Fruit fly (Drosophila melanogaster) whole organism, embryonic: ENCODE results near the gene CG32147.

ENCODE experiments used
- Abd-B ChIP-seq: fragments of 200-800 bp; sonication (Bioruptor generic); optimal IDR thresholded peaks from 2 replicates; lab custom pipeline; 2018; ENCODE audit warnings: missing biosample characterization, mild to moderate bottlenecking, missing genetic modification characterization, moderate library complexity
- CG10209 ChIP-seq: fragments of 200-800 bp; sonication (Bioruptor generic); optimal IDR thresholded peaks from 3 replicates; lab custom pipeline; 2017; ENCODE audit warnings: missing biosample characterization, mild to moderate bottlenecking, missing genetic modification characterization, missing genetic modification reagents
- CG10431 ChIP-seq: fragments of 200-800 bp; sonication (Bioruptor generic); optimal IDR thresholded peaks from 3 replicates; lab custom pipeline; 2018; ENCODE audit warnings: missing biosample characterization, mild to moderate bottlenecking, missing genetic modification characterization
- CG10959 ChIP-seq: fragments of 200-800 bp; sonication (Bioruptor generic); IDR thresholded peaks from 2 replicates; pipeline ENCODE4 v1.3.6; 2022; ENCODE audit warnings: missing biosample characterization, missing genetic modification characterization
- CG11456 ChIP-seq: fragments of 200-800 bp; sonication (Bioruptor generic); IDR thresholded peaks from 3 replicates; pipeline ENCODE4 v1.3.6; 2022; ENCODE audit warnings: missing biosample characterization, missing genetic modification characterization
- CG1602 ChIP-seq: fragments of 200-800 bp; sonication (Bioruptor generic); optimal IDR thresholded peaks from 3 replicates; lab custom pipeline; 2016; ENCODE audit warnings: missing biosample characterization, missing genetic modification characterization
- CG16813 ChIP-seq: fragments of 200-800 bp; sonication (Bioruptor generic); IDR thresholded peaks from 3 replicates; pipeline ENCODE4 v1.3.6; 2022; ENCODE audit warnings: missing biosample characterization, missing genetic modification characterization; ENCODE audit not compliant: partially characterized antibody
- CG17328 ChIP-seq: fragments of 200-800 bp; sonication (Bioruptor generic); IDR thresholded peaks from 2 replicates; pipeline ENCODE4 v1.3.6; 2022; ENCODE audit warnings: missing biosample characterization, missing genetic modification characterization
- CG17359 ChIP-seq: fragments of 200-800 bp; sonication (Bioruptor generic); optimal IDR thresholded peaks from 3 replicates; lab custom pipeline; 2018; ENCODE audit warnings: missing biosample characterization, mild to moderate bottlenecking, missing genetic modification characterization, moderate library complexity
- CG18262 ChIP-seq: fragments of 200-800 bp; optimal IDR thresholded peaks from 3 replicates; lab custom pipeline; 2019; ENCODE audit warnings: missing biosample characterization, mild to moderate bottlenecking, missing genetic modification characterization, moderate library complexity
- CG1832 ChIP-seq: fragments of 200-800 bp; sonication (Bioruptor generic); optimal IDR thresholded peaks from 2 replicates; lab custom pipeline; 2017; ENCODE audit warnings: missing biosample characterization, mild to moderate bottlenecking, missing genetic modification characterization, inconsistent platforms
- CG2120 ChIP-seq: fragments of 200-800 bp; sonication (Bioruptor generic); optimal IDR thresholded peaks from 3 replicates; lab custom pipeline; 2016; ENCODE audit warnings: missing biosample characterization, missing genetic modification characterization
- CG2889 ChIP-seq: fragments of 200-800 bp; sonication (Bioruptor generic); IDR thresholded peaks from 3 replicates; pipeline ENCODE4 v1.3.6; 2022; ENCODE audit warnings: missing biosample characterization, missing genetic modification characterization
- CG31224 ChIP-seq: fragments of 200-800 bp; sonication (Bioruptor generic); IDR thresholded peaks from 2 replicates; pipeline ENCODE4 v1.3.6; 2022; ENCODE audit warnings: missing biosample characterization, missing genetic modification characterization
- CG32772 ChIP-seq: fragments of 200-800 bp; sonication (Bioruptor generic); IDR thresholded peaks from 2 replicates; pipeline ENCODE4 v1.3.6; 2022; ENCODE audit warnings: missing biosample characterization, missing genetic modification characterization
- CG34422 ChIP-seq: fragments of 200-800 bp; sonication (Bioruptor generic); IDR thresholded peaks from 3 replicates; pipeline ENCODE4 v1.3.6; 2022; ENCODE audit warnings: missing biosample characterization, missing genetic modification characterization
- CG3726 ChIP-seq: fragments of 200-800 bp; sonication (Bioruptor generic); IDR thresholded peaks from 3 replicates; pipeline ENCODE4, ENCODE4 v1.3.6; 2022; ENCODE audit warnings: missing biosample characterization, missing genetic modification characterization
- CrebB ChIP-seq: fragments of 200-800 bp; sonication (Bioruptor generic); optimal IDR thresholded peaks from 3 replicates; lab custom pipeline; 2018; ENCODE audit warnings: missing biosample characterization, mild to moderate bottlenecking, missing genetic modification characterization
- D19B ChIP-seq: fragments of 200-800 bp; sonication (Bioruptor generic); optimal IDR thresholded peaks from 2 replicates; lab custom pipeline; 2017; ENCODE audit warnings: missing biosample characterization, mild to moderate bottlenecking, missing genetic modification characterization
- Dll ChIP-seq: fragments of 200-800 bp; sonication (Bioruptor generic); IDR thresholded peaks from 4 replicates; pipeline ENCODE4 v1.3.6; 2022; ENCODE audit warnings: missing biosample characterization, missing genetic modification characterization; ENCODE audit not compliant: partially characterized antibody
- E2f1 ChIP-seq: fragments of 200-800 bp; sonication (Bioruptor generic); IDR thresholded peaks from 2 replicates; pipeline ENCODE4 v1.3.6; 2022; ENCODE audit warnings: missing biosample characterization, missing genetic modification characterization
- Ets65A ChIP-seq: fragments of 200-800 bp; sonication (Bioruptor generic); peaks from one replicate; lab custom pipeline; 2016; ENCODE audit warnings: missing biosample characterization, missing genetic modification characterization
- Hey ChIP-seq: fragments of 200-800 bp; sonication (Bioruptor generic); optimal IDR thresholded peaks from 3 replicates; lab custom pipeline; 2018; ENCODE audit warnings: missing biosample characterization, mild to moderate bottlenecking, missing genetic modification characterization
- HmgD ChIP-seq: fragments of 200-800 bp; sonication (Bioruptor generic); optimal IDR thresholded peaks from 3 replicates; lab custom pipeline; 2016; ENCODE audit warnings: missing biosample characterization, missing genetic modification characterization
- HmgZ ChIP-seq: fragments of 200-800 bp; sonication (Bioruptor generic); optimal IDR thresholded peaks from 2 replicates; lab custom pipeline; 2018; ENCODE audit warnings: missing biosample characterization, mild to moderate bottlenecking, missing genetic modification characterization
- Hr51 ChIP-seq, 2 experiments: fragments of 200-800 bp; sonication (Bioruptor generic); optimal IDR thresholded peaks; 2 replicates in 1 of 2; 3 replicates in 1 of 2; lab custom pipeline; 2016 to 2018; ENCODE audit warnings: missing biosample characterization in 2 of 2, missing genetic modification characterization in 2 of 2, mild to moderate bottlenecking in 1 of 2, moderate library complexity in 1 of 2
- NK7.1 ChIP-seq: fragments of 200-800 bp; sonication (Bioruptor generic); optimal IDR thresholded peaks from 3 replicates; lab custom pipeline; 2016; ENCODE audit warnings: missing biosample characterization, missing genetic modification characterization
- Nf-YA ChIP-seq: fragments of 200-800 bp; sonication (Bioruptor generic); IDR thresholded peaks from 2 replicates; pipeline ENCODE4 v1.3.6; 2022; ENCODE audit warnings: missing biosample characterization, missing genetic modification characterization
- Poxn ChIP-seq: fragments of 200-800 bp; sonication (Bioruptor generic); IDR thresholded peaks from 2 replicates; pipeline ENCODE4 v1.3.6; 2022; ENCODE audit warnings: missing biosample characterization, missing genetic modification characterization
- Spps ChIP-seq: fragments of 200-800 bp; sonication (Bioruptor generic); optimal IDR thresholded peaks from 2 replicates; lab custom pipeline; 2018; ENCODE audit warnings: missing biosample characterization, mild to moderate bottlenecking, missing genetic modification characterization
- Tbp ChIP-seq: fragments of >200 bp; optimal IDR thresholded peaks from 2 replicates; lab custom pipeline; 2018; ENCODE audit warnings: missing biosample characterization, missing genetic modification characterization
- amos ChIP-seq: fragments of 200-800 bp; sonication (Bioruptor generic); IDR thresholded peaks from 2 replicates; pipeline ENCODE4 v1.3.6; 2022; ENCODE audit warnings: missing biosample characterization, missing genetic modification characterization; ENCODE audit not compliant: partially characterized antibody
- bsh ChIP-seq, 2 experiments: fragments of 200-800 bp; sonication (Bioruptor generic); optimal IDR thresholded peaks; 2 replicates each; lab custom pipeline; 2017 to 2018; ENCODE audit warnings: mild to moderate bottlenecking in 2 of 2, missing biosample characterization in 2 of 2, missing genetic modification characterization in 2 of 2, moderate library complexity in 1 of 2
- cato ChIP-seq: fragments of 200-800 bp; sonication (Bioruptor generic); optimal IDR thresholded peaks from 2 replicates; lab custom pipeline; 2016; ENCODE audit warnings: missing biosample characterization, missing genetic modification characterization, borderline replicate concordance
- cwo ChIP-seq: fragments of 200-800 bp; sonication (Bioruptor generic); optimal IDR thresholded peaks from 3 replicates; lab custom pipeline; 2017; ENCODE audit warnings: missing biosample characterization, missing genetic modification characterization, mild to moderate bottlenecking, moderate library complexity, missing genetic modification reagents
- ewg ChIP-seq: fragments of 200-800 bp; sonication (Bioruptor generic); optimal IDR thresholded peaks from 3 replicates; lab custom pipeline; 2017; ENCODE audit warnings: mild to moderate bottlenecking, missing biosample characterization, missing genetic modification reagents, missing genetic modification characterization
- eyg ChIP-seq: fragments of 200-800 bp; sonication (Bioruptor generic); optimal IDR thresholded peaks from 3 replicates; lab custom pipeline; 2016; ENCODE audit warnings: missing biosample characterization, missing genetic modification characterization
- fu2 ChIP-seq: fragments of 200-800 bp; sonication (Bioruptor generic); optimal IDR thresholded peaks from 2 replicates; lab custom pipeline; 2016; ENCODE audit warnings: missing biosample characterization, missing genetic modification characterization
- grau ChIP-seq: fragments of 200-800 bp; optimal IDR thresholded peaks from 3 replicates; lab custom pipeline; 2019; ENCODE audit warnings: missing biosample characterization, mild to moderate bottlenecking, missing genetic modification characterization, moderate library complexity
- hkb ChIP-seq, 2 experiments: fragments of 200-800 bp in 1 of 2; fragments of >200 bp in 1 of 2; sonication (Bioruptor generic) in 1 of 2; IDR thresholded peaks in 1 of 2; optimal IDR thresholded peaks in 1 of 2; 2 replicates each; pipeline versions ENCODE4 v1.3.6 to Lab custom; 2017 to 2022; ENCODE audit warnings: missing biosample characterization in 1 of 2, missing genetic modification characterization in 1 of 2
- hth ChIP-seq: fragments of >200 bp; optimal IDR thresholded peaks from 2 replicates; lab custom pipeline; 2017; ENCODE audit warnings: inconsistent platforms
- kni ChIP-seq: fragments of 200-800 bp; sonication (Bioruptor generic); optimal IDR thresholded peaks from 3 replicates; lab custom pipeline; 2017; ENCODE audit warnings: mild to moderate bottlenecking, missing biosample characterization, missing genetic modification reagents, missing genetic modification characterization
- lov ChIP-seq, 2 experiments: fragments of 200-800 bp in 1 of 2; fragments of >200 bp in 1 of 2; sonication (Bioruptor generic) in 1 of 2; IDR thresholded peaks in 1 of 2; optimal IDR thresholded peaks in 1 of 2; 2 replicates in 1 of 2; 3 replicates in 1 of 2; pipeline versions ENCODE4 v1.3.6 to Lab custom; 2017 to 2022; ENCODE audit warnings: missing biosample characterization in 1 of 2, missing genetic modification characterization in 1 of 2
- oc ChIP-seq: fragments of 200-800 bp; sonication (Bioruptor generic); optimal IDR thresholded peaks from 2 replicates; lab custom pipeline; 2018; ENCODE audit warnings: missing biosample characterization, mild to moderate bottlenecking, missing genetic modification characterization, moderate library complexity
- scrt ChIP-seq: fragments of 200-800 bp; sonication (Bioruptor generic); optimal IDR thresholded peaks from 2 replicates; lab custom pipeline; 2018; ENCODE audit warnings: missing biosample characterization, mild to moderate bottlenecking, missing genetic modification characterization, moderate library complexity
- slp2 ChIP-seq: fragments of 200-800 bp; sonication (Bioruptor generic); optimal IDR thresholded peaks from 2 replicates; lab custom pipeline; 2016; ENCODE audit warnings: missing biosample characterization, missing genetic modification characterization
- ttk ChIP-seq: fragments of 200-800 bp; sonication (Bioruptor generic); IDR thresholded peaks from 2 replicates; pipeline ENCODE4 v2.1.2; 2022; ENCODE audit warnings: missing biosample characterization, missing genetic modification characterization
- zf30C ChIP-seq: fragments of 200-800 bp; sonication (Bioruptor generic); optimal IDR thresholded peaks from 3 replicates; lab custom pipeline; 2018; ENCODE audit warnings: missing biosample characterization, mild to moderate bottlenecking, missing genetic modification characterization

CG32147 gene

DNA sequence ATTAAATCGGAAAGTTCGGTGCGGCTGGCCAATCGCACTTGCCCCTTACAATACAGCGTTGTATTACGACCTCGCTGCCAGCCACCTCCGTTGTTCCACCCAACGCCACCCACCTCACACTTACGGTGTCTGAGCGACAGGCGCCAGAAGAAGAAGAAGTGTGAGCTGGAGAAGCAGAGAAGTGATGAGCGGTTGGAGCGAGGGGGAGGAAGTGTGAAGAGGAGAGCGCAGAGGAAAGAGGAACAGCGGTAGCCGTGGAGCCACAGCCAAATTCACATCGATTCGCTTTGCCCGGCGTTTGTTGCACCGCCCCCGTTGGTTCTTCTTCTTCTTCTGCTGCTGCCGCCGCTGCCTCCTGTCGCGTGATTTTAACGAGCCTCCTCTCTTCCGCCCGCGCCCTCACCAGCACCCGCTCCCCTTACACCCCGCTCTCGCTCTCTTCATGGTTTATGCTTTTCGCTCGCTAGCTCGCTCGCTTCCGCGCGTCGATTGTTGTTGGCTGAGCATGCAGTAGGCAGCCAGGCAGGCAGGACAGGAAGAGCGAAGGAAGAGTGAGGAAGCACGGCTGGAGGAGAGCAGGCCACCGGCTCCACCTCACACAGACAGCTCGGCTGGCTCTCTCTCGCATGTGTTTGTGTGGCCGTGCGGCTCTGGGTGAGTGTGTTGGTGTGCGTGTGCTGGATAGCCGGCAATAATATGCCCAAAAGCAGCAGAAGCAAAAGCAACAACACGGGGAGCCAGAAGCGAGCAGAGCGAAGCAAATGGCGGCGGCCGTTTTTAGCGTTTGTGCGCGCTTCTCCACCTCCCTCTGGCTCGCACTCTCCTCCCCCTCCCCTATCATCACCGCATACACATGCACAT is 39.6 kb downstream of the CG32147 start (continued):
- TF ChIP-seq NK7.1 (GFP tag; lab: Kevin White, UChicago): no peak
- no peak for TF ChIP-seq CG3726 (GFP tag; lab: Robert Waterston, UW)
- TF ChIP-seq ttk (GFP tag; lab: Robert Waterston, UW): no peak
- no peak for TF ChIP-seq hth (lab: Kevin White, UChicago)
- TF ChIP-seq CG1832 (GFP tag; lab: Kevin White, UChicago): no peak
- no peak for TF ChIP-seq CG10209
- TF ChIP-seq Abd-B: peak; percentile 55
- TF ChIP-seq Hr51 (GFP tag; optimal IDR thresholded peaks at IDR 0.05; lab: Kevin White, UChicago): peak in 1 of 2 experiments; percentile 18
- TF ChIP-seq kni: peak; percentile 45
- TF ChIP-seq amos: peak; percentile 10; the same call in 1 of the 2 replicates
- no peak for TF ChIP-seq Nf-YA
- no peak for TF ChIP-seq CrebB
- TF ChIP-seq CG10959 (GFP tag; lab: Robert Waterston, UW): no peak
- no peak for TF ChIP-seq CG17359 (tag; lab: Kevin White, UChicago)
- TF ChIP-seq Hey (tag; lab: Kevin White, UChicago): peak; percentile 12
- TF ChIP-seq eyg (GFP tag; lab: Kevin White, UChicago): no peak
- TF ChIP-seq CG1602: no peak
- no peak for TF ChIP-seq Tbp (GFP tag; lab: Kevin White, UChicago)
- TF ChIP-seq CG10431 (GFP tag; lab: Kevin White, UChicago): peak; percentile 14
- no peak for TF ChIP-seq CG18262
- TF ChIP-seq Spps: no peak
- no peak for TF ChIP-seq grau (tag; lab: Kevin White, UChicago)
- TF ChIP-seq CG16813: no peak
- no peak for TF ChIP-seq D19B (GFP tag; lab: Kevin White, UChicago)
- no peak for TF ChIP-seq fu2 (GFP tag; lab: Kevin White, UChicago)
- TF ChIP-seq scrt (GFP tag; lab: Kevin White, UChicago): peak; percentile 30
- no peak for TF ChIP-seq Poxn (GFP tag; lab: Robert Waterston, UW)
- TF ChIP-seq Dll (GFP tag; lab: Robert Waterston, UW): 0 out of 4 replicates have a peak, but pooled peaks have one; percentile 48
- TF ChIP-seq Ets65A (GFP tag; lab: Kevin White, UChicago): peak; percentile 71
- no peak for TF ChIP-seq HmgZ
- TF ChIP-seq bsh (GFP tag; optimal IDR thresholded peaks at IDR 0.05; lab: Kevin White, UChicago): peak in 1 of 2 experiments; percentile 28
- peak; percentile 36; the same call in 1 of the 2 replicates for TF ChIP-seq CG32772 (GFP tag; lab: Robert Waterston, UW)
- TF ChIP-seq CG31224 (GFP tag; lab: Robert Waterston, UW): no peak
- no peak for TF ChIP-seq cato
- peak; percentile 87 for TF ChIP-seq cwo (GFP tag; lab: Kevin White, UChicago)
- no peak for TF ChIP-seq ewg (GFP tag; lab: Kevin White, UChicago)
- no peak for TF ChIP-seq zf30C (GFP tag; lab: Kevin White, UChicago)
- TF ChIP-seq HmgD: no peak
- no peak for TF ChIP-seq CG2120 (GFP tag; lab: Kevin White, UChicago)
- TF ChIP-seq lov (optimal IDR thresholded peaks at IDR 0.05; lab: Kevin White, UChicago): no peak
- TF ChIP-seq lov (GFP tag; IDR thresholded peaks at IDR 0.05; lab: Robert Waterston, UW): no peak
- no peak for TF ChIP-seq CG34422 (GFP tag; lab: Robert Waterston, UW)
- TF ChIP-seq CG17328 (GFP tag; lab: Robert Waterston, UW): 0 out of 2 replicates have a peak, but pooled peaks have one; percentile 11
- TF ChIP-seq slp2 (GFP tag; lab: Kevin White, UChicago): no peak
- no peak for TF ChIP-seq E2f1 (GFP tag; lab: Robert Waterston, UW)
- TF ChIP-seq oc (tag; lab: Kevin White, UChicago): no peak
- no peak for TF ChIP-seq CG2889 (GFP tag; lab: Robert Waterston, UW)
- TF ChIP-seq hkb (optimal IDR thresholded peaks at IDR 0.05; lab: Kevin White, UChicago): no peak
- TF ChIP-seq hkb (GFP tag; IDR thresholded peaks at IDR 0.05; lab: Robert Waterston, UW): no peak
- TF ChIP-seq CG11456: no peak
